Fruit fly (Drosophila melanogaster): Measurements from ENCODE around the gene Mcm3.
A peak's percentile ranks its signal among the peaks of the same experiment; 100 is the strongest.

The Mcm3 gene

dm6 chrX:5322459-5322883 is 1.2 kb upstream of the Mcm3 start, which contains the start of gene Rnp4F (continued):
- no peak for TF ChIP-seq cad (GFP tag; optimal IDR thresholded peaks at IDR 0.05)
- TF ChIP-seq sisA (GFP tag; IDR thresholded peaks at IDR 0.05): peak; percentile 79
- TF ChIP-seq CG4282 (GFP tag; optimal IDR thresholded peaks at IDR 0.05): no peak
- TF ChIP-seq chm (GFP tag; IDR thresholded peaks at IDR 0.05): no peak
- TF ChIP-seq CG17361 (GFP tag; IDR thresholded peaks at IDR 0.05): no peak; the same call in 1 of the 3 replicates
- peak; percentile 39; the same call in 1 of the 2 replicates for TF ChIP-seq H2.0 (GFP tag; IDR thresholded peaks at IDR 0.05)
- TF ChIP-seq CG6813 (GFP tag; optimal IDR thresholded peaks at IDR 0.05): peak; percentile 28
- peak; percentile 68 for TF ChIP-seq maf-S (GFP tag; optimal IDR thresholded peaks at IDR 0.05)
- TF ChIP-seq PHDP (tag; optimal IDR thresholded peaks at IDR 0.05): no peak
- no peak for TF ChIP-seq hth (optimal IDR thresholded peaks at IDR 0.05)
- no peak for TF ChIP-seq CG6254 (GFP tag; optimal IDR thresholded peaks at IDR 0.05)
- TF ChIP-seq Sox102F (GFP tag; optimal IDR thresholded peaks at IDR 0.05): no peak
- no peak for TF ChIP-seq caup (GFP tag; optimal IDR thresholded peaks at IDR 0.05; ENCODE audit: severe bottlenecking)
- TF ChIP-seq CG2199 (GFP tag; IDR thresholded peaks at IDR 0.05): no peak
- peak; percentile 87 for TF ChIP-seq HLH54F (GFP tag; optimal IDR thresholded peaks at IDR 0.05)
- peak; percentile 36 for TF ChIP-seq CG3163 (GFP tag; optimal IDR thresholded peaks at IDR 0.05)
- TF ChIP-seq CG17385 (GFP tag; optimal IDR thresholded peaks at IDR 0.05): peak; percentile 24
- peak; percentile 15 for TF ChIP-seq CG8924 (tag; optimal IDR thresholded peaks at IDR 0.05)
- no peak for TF ChIP-seq CG1832 (GFP tag; optimal IDR thresholded peaks at IDR 0.05)
- peak; percentile 35 for TF ChIP-seq CG17829 (tag; optimal IDR thresholded peaks at IDR 0.05)
- TF ChIP-seq wor (GFP tag; IDR thresholded peaks at IDR 0.05): peak; percentile 40; the same call in 1 of the 2 replicates
- peak; percentile 57 for TF ChIP-seq Mad (GFP tag; optimal IDR thresholded peaks at IDR 0.05)
- peak; percentile 63 for TF ChIP-seq Abd-B (GFP tag; optimal IDR thresholded peaks at IDR 0.05)
- peak; percentile 88 for TF ChIP-seq amos (GFP tag; IDR thresholded peaks at IDR 0.05; ENCODE audit: partially characterized antibody)
- peak; percentile 57; the same call in 1 of the 2 replicates for TF ChIP-seq ttk (GFP tag; IDR thresholded peaks at IDR 0.05)
- no peak for TF ChIP-seq twi (tag; optimal IDR thresholded peaks at IDR 0.05)
- TF ChIP-seq kah (GFP tag; optimal IDR thresholded peaks at IDR 0.05): no peak
- TF ChIP-seq Asciz (GFP tag; optimal IDR thresholded peaks at IDR 0.05): no peak
- peak; percentile 38 for TF ChIP-seq CG30431 (GFP tag; optimal IDR thresholded peaks at IDR 0.05)
- TF ChIP-seq Dll (GFP tag; IDR thresholded peaks at IDR 0.05; ENCODE audit: partially characterized antibody): peak; percentile 76
- no peak for TF ChIP-seq sim (GFP tag; IDR thresholded peaks at IDR 0.05)
- TF ChIP-seq CTCF (GFP tag; optimal IDR thresholded peaks at IDR 0.05): peak; percentile 16
- TF ChIP-seq abd-A (tag; optimal IDR thresholded peaks at IDR 0.05): no peak
- TF ChIP-seq chif (GFP tag; optimal IDR thresholded peaks at IDR 0.05): peak; percentile 17 to 64
- TF ChIP-seq CG32767 (GFP tag; IDR thresholded peaks at IDR 0.05): no peak; the same call in 1 of the 2 replicates
- TF ChIP-seq CG4328 (GFP tag; optimal IDR thresholded peaks at IDR 0.05): no peak
- peak; percentile 56 for TF ChIP-seq CG34376 (GFP tag; optimal IDR thresholded peaks at IDR 0.05)
- TF ChIP-seq gcm (GFP tag; optimal IDR thresholded peaks at IDR 0.05): no peak
- TF ChIP-seq CG34422 (GFP tag; IDR thresholded peaks at IDR 0.05): peak; percentile 84
- peak; percentile 23 for TF ChIP-seq repo (GFP tag; optimal IDR thresholded peaks at IDR 0.05)
- TF ChIP-seq Oaz (GFP tag; IDR thresholded peaks at IDR 0.05): peak; percentile 44; the same call in 1 of the 2 replicates
- TF ChIP-seq CG11723 (GFP tag; optimal IDR thresholded peaks at IDR 0.05): no peak
- TF ChIP-seq CG16813 (GFP tag; IDR thresholded peaks at IDR 0.05; ENCODE audit: partially characterized antibody): peak; percentile 86
- peak; percentile 72 for TF ChIP-seq CG9876 (GFP tag; optimal IDR thresholded peaks at IDR 0.05)
- peak; percentile 30 for TF ChIP-seq Fer3 (tag; optimal IDR thresholded peaks at IDR 0.05)
- TF ChIP-seq hkb (optimal IDR thresholded peaks at IDR 0.05): no peak
- peak; percentile 51 for TF ChIP-seq hkb (GFP tag; IDR thresholded peaks at IDR 0.05)
- TF ChIP-seq Hr39 (optimal IDR thresholded peaks at IDR 0.05): no peak
- TF ChIP-seq CG31224 (GFP tag; IDR thresholded peaks at IDR 0.05): peak; percentile 47
- peak; percentile 21 for TF ChIP-seq Nf-YC (tag; optimal IDR thresholded peaks at IDR 0.05)
- TF ChIP-seq sens-2 (GFP tag; IDR thresholded peaks at IDR 0.05): no peak
- TF ChIP-seq row (GFP tag; IDR thresholded peaks at IDR 0.05): peak; percentile 94
